Fruit fly (Drosophila melanogaster): ENCODE measurements around the gene CG14537.

CG14537 gene

dm6 chr2L:7809699-7810088 is 30.6 kb upstream of the CG14537 start:
- TF ChIP-seq Hr96 (GFP tag; optimal IDR thresholded peaks at IDR 0.05) (no peak), Mnt (GFP tag; optimal IDR thresholded peaks at IDR 0.05) (peak; percentile 95), Crg-1 (GFP tag; optimal IDR thresholded peaks at IDR 0.05) (no peak), pad (GFP tag; optimal IDR thresholded peaks at IDR 0.05) (peak; percentile 96), CG14711 (tag; optimal IDR thresholded peaks at IDR 0.05) (no peak), CG7101 (tag; optimal IDR thresholded peaks at IDR 0.05) (no peak), CG7045 (GFP tag; optimal IDR thresholded peaks at IDR 0.05) (no peak), CG12768 (GFP tag; optimal IDR thresholded peaks at IDR 0.05) (peak; percentile 65), CG5204 (GFP tag; optimal IDR thresholded peaks at IDR 0.05) (no peak), kay (GFP tag; ENCODE audit: borderline replicate concordance) (peak; percentile 95), CG11617 (GFP tag; optimal IDR thresholded peaks at IDR 0.05) (peak; percentile 1), tj (GFP tag; optimal IDR thresholded peaks at IDR 0.05) (peak; percentile 85), cic (GFP tag; optimal IDR thresholded peaks at IDR 0.05) (peak; percentile 88), CG33017 (tag; optimal IDR thresholded peaks at IDR 0.05) (peak; percentile 57), Clk (GFP tag; optimal IDR thresholded peaks at IDR 0.05) (no peak), bab1 (GFP tag; optimal IDR thresholded peaks at IDR 0.05) (peak; percentile 56), toe (GFP tag; optimal IDR thresholded peaks at IDR 0.05) (no peak), CG1620 (GFP tag; optimal IDR thresholded peaks at IDR 0.05) (no peak), ovo (GFP tag; optimal IDR thresholded peaks at IDR 0.05) (peak; percentile 67), cnc (optimal IDR thresholded peaks at IDR 0.05) (no peak)

dm6 chr2L:7810519-7810918 is 29.7 kb upstream of the CG14537 start, which contains the start of gene Cdc14:
Gene Cdc14, minus strand, starts transcription at chr2L:7810703.
- TF ChIP-seq CG14711 (tag; optimal IDR thresholded peaks at IDR 0.05) = no peak
- no peak for TF ChIP-seq CG33017 (tag; optimal IDR thresholded peaks at IDR 0.05)
- no peak for TF ChIP-seq Clk (GFP tag; optimal IDR thresholded peaks at IDR 0.05)
- no peak for TF ChIP-seq CG5204 (GFP tag; optimal IDR thresholded peaks at IDR 0.05)
- TF ChIP-seq Mnt (GFP tag; optimal IDR thresholded peaks at IDR 0.05) = peak; percentile 14
- TF ChIP-seq CG1620 (GFP tag; optimal IDR thresholded peaks at IDR 0.05) = no peak
- TF ChIP-seq Hr96 (GFP tag; optimal IDR thresholded peaks at IDR 0.05) = no peak
- peak; percentile 63 for TF ChIP-seq kay (GFP tag; ENCODE audit: borderline replicate concordance)
- no peak for TF ChIP-seq toe (GFP tag; optimal IDR thresholded peaks at IDR 0.05)
- TF ChIP-seq CG7101 (tag; optimal IDR thresholded peaks at IDR 0.05) = peak; percentile 27
- no peak for TF ChIP-seq Crg-1 (GFP tag; optimal IDR thresholded peaks at IDR 0.05)
- TF ChIP-seq ovo (GFP tag; optimal IDR thresholded peaks at IDR 0.05) = no peak
- peak; percentile 22 for TF ChIP-seq bab1 (GFP tag; optimal IDR thresholded peaks at IDR 0.05)
- TF ChIP-seq CG11617 (GFP tag; optimal IDR thresholded peaks at IDR 0.05) = no peak
- no peak for TF ChIP-seq cnc (optimal IDR thresholded peaks at IDR 0.05)
- no peak for TF ChIP-seq pad (GFP tag; optimal IDR thresholded peaks at IDR 0.05)
- no peak for TF ChIP-seq cic (GFP tag; optimal IDR thresholded peaks at IDR 0.05)
- TF ChIP-seq tj (GFP tag; optimal IDR thresholded peaks at IDR 0.05) = no peak
- TF ChIP-seq CG12768 (GFP tag; optimal IDR thresholded peaks at IDR 0.05) = no peak
- TF ChIP-seq CG7045 (GFP tag; optimal IDR thresholded peaks at IDR 0.05) = no peak

dm6 chr2L:7811249-7812002 is 28.8 kb upstream of the CG14537 start, which contains the start of gene LanB1:
Gene LanB1, plus strand, starts transcription at chr2L:7811438.
- TF ChIP-seq kay (GFP tag; ENCODE audit: borderline replicate concordance) (peak; percentile 22), tj (GFP tag; optimal IDR thresholded peaks at IDR 0.05) (peak; percentile 72), cic (GFP tag; optimal IDR thresholded peaks at IDR 0.05) (no peak), ovo (GFP tag; optimal IDR thresholded peaks at IDR 0.05) (no peak)

dm6 chr2L:7812555-7813339 is 27.5 kb upstream of the CG14537 start:
- TF ChIP-seq Clk (GFP tag; optimal IDR thresholded peaks at IDR 0.05) = no peak
- TF ChIP-seq cic (GFP tag; optimal IDR thresholded peaks at IDR 0.05) = no peak
- no peak for TF ChIP-seq toe (GFP tag; optimal IDR thresholded peaks at IDR 0.05)
- TF ChIP-seq Hr96 (GFP tag; optimal IDR thresholded peaks at IDR 0.05) = no peak
- TF ChIP-seq kay (GFP tag; ENCODE audit: borderline replicate concordance) = peak; percentile 16
- peak; percentile 93 for TF ChIP-seq tj (GFP tag; optimal IDR thresholded peaks at IDR 0.05)
- TF ChIP-seq Crg-1 (GFP tag; optimal IDR thresholded peaks at IDR 0.05) = no peak

dm6 chr2L:7813357-7813756 is 26.9 kb upstream of the CG14537 start:
- TF ChIP-seq ovo (GFP tag; optimal IDR thresholded peaks at IDR 0.05) (no peak), cic (GFP tag; optimal IDR thresholded peaks at IDR 0.05) (peak; percentile 3)

- TF ChIP-seq Mnt (GFP tag; optimal IDR thresholded peaks at IDR 0.05) (no peak), Clk (GFP tag; optimal IDR thresholded peaks at IDR 0.05) (no peak), CG14711 (tag; optimal IDR thresholded peaks at IDR 0.05) (no peak), CG11617 (GFP tag; optimal IDR thresholded peaks at IDR 0.05) (no peak), pad (GFP tag; optimal IDR thresholded peaks at IDR 0.05) (no peak), cnc (optimal IDR thresholded peaks at IDR 0.05) (no peak), CG7101 (tag; optimal IDR thresholded peaks at IDR 0.05) (no peak), kay (GFP tag; ENCODE audit: borderline replicate concordance) (no peak), CG7045 (GFP tag; optimal IDR thresholded peaks at IDR 0.05) (no peak), toe (GFP tag; optimal IDR thresholded peaks at IDR 0.05) (no peak), bab1 (GFP tag; optimal IDR thresholded peaks at IDR 0.05) (no peak), Crg-1 (GFP tag; optimal IDR thresholded peaks at IDR 0.05) (no peak)
Measured at dm6 chr2L:7820408-7820807, 19.8 kb upstream of the CG14537 start.

All from whole organism, adult.